Worm (Caenorhabditis elegans) whole organism, mixed stage, embryonic: Measurements from ENCODE around the gene W08E12.6.

Source experiments
- bed-3 ChIP-seq: fragments of 200-800 bp; sonication (Bioruptor generic); optimal IDR thresholded peaks from 3 replicates; lab custom pipeline; 2018; ENCODE audit warnings: mild to moderate bottlenecking, missing genetic modification characterization, moderate library complexity, missing compliant biosample characterization
- ceh-43 ChIP-seq: fragments of 200-800 bp; sonication (Bioruptor generic); optimal IDR thresholded peaks from 2 replicates; lab custom pipeline; 2018; ENCODE audit warnings: mild to moderate bottlenecking, missing genetic modification characterization, moderate library complexity, missing compliant biosample characterization
- elt-1 ChIP-seq: sonication (generic microtip); optimal IDR thresholded peaks from 2 replicates; lab custom pipeline; 2017; ENCODE audit warnings: missing genetic modification characterization, mild to moderate bottlenecking, missing compliant biosample characterization, antibody characterized with exemption, moderate library complexity, borderline replicate concordance; ENCODE audit not compliant: insufficient read depth
- elt-3 ChIP-seq: fragments of 150-350 bp; optimal IDR thresholded peaks from 2 replicates; lab custom pipeline; 2014; ENCODE audit warnings: missing biosample characterization, missing genetic modification characterization
- lin-13 ChIP-seq: fragments of 150-350 bp; optimal IDR thresholded peaks from 2 replicates; lab custom pipeline; 2014; ENCODE audit warnings: missing biosample characterization, missing genetic modification characterization
- lsy-2 ChIP-seq: fragments of 150-350 bp; optimal IDR thresholded peaks from 2 replicates; lab custom pipeline; 2014; ENCODE audit warnings: missing biosample characterization, missing genetic modification characterization
- nhr-237 ChIP-seq: fragments of 150-350 bp; optimal IDR thresholded peaks from 2 replicates; lab custom pipeline; 2014; ENCODE audit warnings: missing biosample characterization, missing genetic modification characterization
- nhr-28 ChIP-seq: fragments of 150-350 bp; optimal IDR thresholded peaks from 2 replicates; lab custom pipeline; 2014; ENCODE audit warnings: missing biosample characterization, missing genetic modification characterization
- nhr-76 ChIP-seq: sonication (generic microtip); optimal IDR thresholded peaks from 2 replicates; lab custom pipeline; 2017; ENCODE audit warnings: missing biosample characterization, missing genetic modification characterization
- snpc-4 ChIP-seq: fragments of 150-350 bp; optimal IDR thresholded peaks from 2 replicates; lab custom pipeline; 2014; ENCODE audit warnings: missing biosample characterization, missing genetic modification characterization
- sptf-1 ChIP-seq: sonication (generic microtip); optimal IDR thresholded peaks from 2 replicates; lab custom pipeline; 2017; ENCODE audit warnings: mild to moderate bottlenecking, missing genetic modification characterization, moderate library complexity, missing compliant biosample characterization
- unc-39 ChIP-seq: fragments of 150-350 bp; optimal IDR thresholded peaks from 2 replicates; lab custom pipeline; 2014; ENCODE audit warnings: missing biosample characterization, missing genetic modification characterization
- unc-62 ChIP-seq: fragments of 150-350 bp; optimal IDR thresholded peaks from 2 replicates; lab custom pipeline; 2014; ENCODE audit warnings: missing biosample characterization, missing genetic modification reagents, missing genetic modification characterization
- ztf-11 ChIP-seq: fragments of 150-350 bp; optimal IDR thresholded peaks from 2 replicates; lab custom pipeline; 2014; ENCODE audit warnings: missing biosample characterization, missing genetic modification characterization

- TF ChIP-seq elt-3 (tag; lab: Kevin White, UChicago), result no peak
- TF ChIP-seq snpc-4 (tag; lab: Kevin White, UChicago), result no peak
- no peak for TF ChIP-seq nhr-76 (tag; lab: Kevin White, UChicago)
- TF ChIP-seq lsy-2 (tag; lab: Kevin White, UChicago), result no peak
- no peak for TF ChIP-seq elt-1
- no peak for TF ChIP-seq ztf-11
- TF ChIP-seq sptf-1 (tag; lab: Kevin White, UChicago), result no peak
- no peak for TF ChIP-seq nhr-28 (tag; lab: Kevin White, UChicago)
- no peak for TF ChIP-seq nhr-237
- no peak for TF ChIP-seq bed-3 (GFP tag; lab: Kevin White, UChicago)
- TF ChIP-seq unc-62 (GFP tag; lab: Kevin White, UChicago), result no peak
- no peak for TF ChIP-seq lin-13
- TF ChIP-seq unc-39 (tag; lab: Kevin White, UChicago), result no peak
- TF ChIP-seq ceh-43 (GFP tag; lab: Kevin White, UChicago), result no peak
Observed at ce11 chrIV:3251551-3251950, 46.8 kb upstream of the W08E12.6 start.
